Worm (Caenorhabditis elegans): ENCODE measurements around the gene C37C3.18.

C37C3.18 gene

DNA sequence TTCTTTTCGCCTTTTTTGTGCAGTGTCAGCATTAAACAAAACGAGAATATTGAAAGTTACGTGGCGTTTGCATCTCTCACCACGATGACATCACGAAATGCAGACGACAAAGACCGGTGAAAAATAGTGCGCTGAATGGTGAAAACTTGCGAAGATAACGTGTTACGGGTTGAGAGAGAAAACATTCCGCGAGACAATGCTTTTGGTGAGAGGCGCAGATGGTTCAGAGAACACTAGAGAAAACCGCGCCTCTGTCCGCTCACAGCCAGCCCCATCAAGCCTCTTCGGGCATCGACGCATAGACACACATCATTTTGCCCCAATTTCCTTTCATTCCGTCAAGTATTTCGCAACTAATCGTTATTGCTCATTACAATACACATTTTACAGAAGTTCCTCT, at the start of gene C37C3.18, which contains the start of gene C37C3.9:
TSS of gene C37C3.18 (plus strand) at position 391 of the 400 bp plus-strand sequence.
TSS of gene C37C3.9 (minus strand) at position 98 of the 400 bp plus-strand sequence.
- no peak for TF ChIP-seq unc-62 (GFP tag; optimal IDR thresholded peaks at IDR 0.05)

DNA sequence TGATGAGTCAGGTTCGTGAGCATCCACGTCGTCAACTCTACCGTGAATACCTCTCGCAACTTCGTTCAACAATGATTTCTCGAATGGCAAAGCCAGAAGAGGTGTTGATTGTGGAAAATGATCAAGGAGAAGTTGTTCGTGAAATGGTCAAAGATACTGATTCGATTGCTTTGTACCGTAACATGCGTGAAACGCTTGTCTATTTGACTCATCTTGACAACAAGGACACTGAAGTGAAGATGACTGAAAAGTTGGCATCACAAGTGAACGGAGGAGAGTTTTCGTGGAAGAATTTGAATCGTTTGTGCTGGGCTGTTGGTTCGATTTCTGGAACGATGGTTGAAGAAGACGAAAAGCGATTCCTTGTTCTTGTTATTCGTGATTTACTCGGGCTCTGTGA, 48.2 kb upstream of the C37C3.18 start:
- no peak for TF ChIP-seq unc-62 (GFP tag; optimal IDR thresholded peaks at IDR 0.05)

DNA sequence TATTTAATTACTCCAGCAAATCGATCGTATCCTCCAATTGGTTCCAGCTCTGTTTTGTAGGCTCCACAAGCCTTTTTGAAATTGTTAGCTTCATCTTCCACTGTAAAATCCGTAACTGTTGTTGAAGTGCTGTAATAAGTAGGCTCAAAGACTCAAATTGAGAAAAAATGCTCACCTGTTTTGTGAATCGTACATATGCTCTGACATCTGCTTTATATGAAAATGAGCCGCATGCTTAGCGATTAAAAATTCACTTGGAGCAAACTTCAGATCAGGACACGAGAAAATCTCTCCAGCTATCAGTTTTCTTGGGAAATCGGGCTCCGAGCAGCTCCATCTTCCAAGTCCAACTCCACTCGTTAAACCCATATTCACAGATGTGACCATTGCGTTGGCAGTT, 46.3 kb upstream of the C37C3.18 start:
- TF ChIP-seq unc-62 (GFP tag; optimal IDR thresholded peaks at IDR 0.05) = no peak

DNA sequence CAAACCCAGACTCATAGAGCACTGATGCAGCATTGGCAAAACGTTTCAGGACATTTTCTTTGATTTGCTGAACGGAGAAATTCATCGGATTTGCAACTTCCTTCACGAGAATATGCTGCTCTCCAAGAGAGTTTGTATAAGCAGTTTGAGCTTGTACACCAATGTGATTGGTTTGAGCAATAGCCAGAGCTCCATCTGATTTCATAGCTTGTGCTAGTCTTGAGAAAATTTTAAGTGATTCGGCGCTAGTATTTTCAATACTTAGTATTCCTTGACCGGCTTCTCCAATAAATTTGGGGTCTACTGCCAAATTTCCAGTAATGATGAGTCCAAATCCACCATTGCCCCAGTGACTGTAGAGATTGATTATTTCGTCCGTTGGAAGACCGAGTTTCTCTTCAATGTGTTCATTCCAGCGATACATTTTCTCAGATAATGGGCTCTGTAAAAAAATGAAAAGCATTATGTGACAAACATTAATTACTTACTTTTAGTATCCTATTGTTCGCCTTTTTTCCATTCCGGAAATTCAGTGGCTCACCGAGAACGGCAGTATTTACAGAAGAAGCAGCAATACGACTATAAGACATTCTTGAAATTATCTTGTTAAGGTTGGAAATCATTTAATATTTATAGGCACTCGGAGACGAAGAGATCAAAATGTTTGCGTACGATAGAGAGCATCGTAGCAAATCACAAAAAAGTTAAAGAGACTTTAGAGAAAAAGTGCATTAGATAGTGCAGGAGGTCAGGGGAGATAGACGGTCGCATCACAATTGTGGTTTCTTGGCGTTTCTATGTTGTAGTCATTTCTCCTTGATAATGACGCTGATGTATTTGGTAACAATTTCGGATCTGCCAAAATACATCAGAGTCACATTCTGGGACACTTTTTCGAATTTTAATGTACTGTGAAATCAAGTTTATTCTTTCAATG, 45.2 kb upstream of the C37C3.18 start, which contains the start of gene ZK742.3:
TSS of gene ZK742.3 (minus strand) at position 593 of the 937 bp plus-strand sequence.
- TF ChIP-seq unc-62 (GFP tag; optimal IDR thresholded peaks at IDR 0.05) = no peak

DNA sequence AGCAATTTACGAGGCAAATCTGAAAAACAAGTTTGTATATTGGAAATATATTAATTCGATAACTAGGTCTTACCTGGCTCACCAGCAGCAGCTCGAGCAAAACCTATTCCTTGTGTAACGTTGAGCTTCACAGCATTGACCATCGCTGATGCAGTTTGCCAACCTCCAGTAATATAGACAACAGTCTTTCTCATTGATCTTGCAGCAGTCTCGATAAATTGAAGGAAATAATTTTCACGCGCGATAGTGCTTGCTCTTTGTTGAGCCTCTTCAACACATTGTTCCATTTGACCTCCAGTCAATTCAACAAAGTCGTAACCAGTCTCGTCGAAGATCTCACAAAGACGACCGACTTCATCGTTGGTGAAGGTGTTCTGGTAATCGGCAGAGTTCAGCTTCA, 44.2 kb upstream of the C37C3.18 start:
- TF ChIP-seq unc-62 (GFP tag; optimal IDR thresholded peaks at IDR 0.05) = no peak

DNA sequence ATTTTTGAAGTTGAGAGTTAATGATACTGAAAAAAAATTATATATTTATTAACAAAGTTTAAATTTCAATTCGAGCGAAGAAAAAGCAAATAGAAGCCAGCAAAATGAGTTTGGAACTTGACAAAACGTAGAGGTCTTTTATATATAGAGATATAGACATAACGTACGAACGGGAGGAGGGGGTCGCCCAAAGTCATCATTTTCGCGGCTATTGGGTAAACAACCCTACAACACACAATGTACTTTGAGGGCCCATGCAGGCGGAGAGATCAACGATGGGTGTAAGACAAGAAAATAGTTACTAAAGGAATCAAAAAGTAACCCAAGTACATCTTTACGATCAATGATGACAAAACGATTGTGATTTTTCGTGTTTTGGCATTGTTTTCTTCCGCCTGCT, 43.0 kb upstream of the C37C3.18 start, which contains the start of gene ZK742.4:
TSS of gene ZK742.4 (minus strand) at position 35 of the 400 bp plus-strand sequence.
- no peak for TF ChIP-seq unc-62 (GFP tag; optimal IDR thresholded peaks at IDR 0.05)

DNA sequence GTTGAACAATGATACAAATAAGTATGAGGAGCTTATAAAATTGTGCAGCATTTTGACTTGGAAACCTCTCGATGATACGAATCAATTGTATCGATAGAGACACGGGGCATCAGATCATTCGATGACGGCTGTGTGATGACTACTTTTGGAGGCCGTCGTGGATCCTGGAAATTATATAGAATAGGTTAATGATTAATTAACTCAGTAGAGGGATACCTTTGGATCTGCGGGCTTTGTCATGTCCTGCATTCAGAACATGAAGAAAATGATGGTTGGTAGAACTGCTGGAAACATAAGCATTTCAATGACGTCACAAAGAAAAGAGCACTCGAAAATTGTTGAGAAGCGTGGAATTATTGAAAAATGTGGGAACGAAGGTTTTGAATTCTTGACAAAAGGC, 40.2 kb upstream of the C37C3.18 start, which contains the start of gene ZK742.6:
TSS of gene ZK742.6 (minus strand) at position 342 of the 400 bp plus-strand sequence.
- TF ChIP-seq unc-62 (GFP tag; optimal IDR thresholded peaks at IDR 0.05) = no peak

DNA sequence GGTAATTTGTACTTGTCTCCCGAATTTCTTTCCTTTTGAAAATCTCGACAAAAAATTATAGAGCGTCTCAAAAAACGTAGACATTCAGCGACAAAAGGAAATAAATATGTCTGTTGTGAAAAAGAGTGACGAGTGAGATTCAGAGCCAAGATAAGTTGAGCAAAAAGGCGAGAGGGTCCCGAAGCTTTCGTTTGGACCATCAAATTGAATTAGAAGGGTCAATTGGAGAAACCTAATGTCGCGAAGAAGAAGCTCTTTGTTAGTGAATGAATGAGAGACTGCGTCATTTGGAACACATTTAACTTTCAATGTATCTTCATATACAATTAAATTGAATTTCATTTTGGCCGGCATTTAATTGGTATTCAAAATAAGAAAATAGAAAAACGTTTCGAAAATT, 38.3 kb upstream of the C37C3.18 start:
- TF ChIP-seq unc-62 (GFP tag; optimal IDR thresholded peaks at IDR 0.05) = no peak

DNA sequence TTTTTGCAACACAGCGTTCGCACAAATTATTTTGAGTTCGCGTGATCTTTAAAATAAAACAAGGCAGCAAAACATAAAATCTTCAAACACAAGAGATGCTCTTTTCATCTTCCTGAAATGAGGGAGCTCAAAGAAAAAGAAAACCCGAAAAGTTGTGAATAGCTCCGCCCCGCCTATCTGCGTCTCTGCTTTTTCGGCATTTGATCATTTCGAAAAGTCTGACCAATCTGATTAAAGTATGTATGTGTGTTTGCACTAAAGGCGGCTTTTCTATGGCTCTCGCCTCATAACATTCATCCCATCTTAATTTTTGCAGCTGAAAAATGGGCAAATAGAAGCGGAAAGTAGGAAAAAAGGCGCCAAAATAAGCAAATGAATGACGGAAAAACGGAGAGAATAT, 35.2 kb upstream of the C37C3.18 start:
- TF ChIP-seq unc-62 (GFP tag; optimal IDR thresholded peaks at IDR 0.05) = no peak

DNA sequence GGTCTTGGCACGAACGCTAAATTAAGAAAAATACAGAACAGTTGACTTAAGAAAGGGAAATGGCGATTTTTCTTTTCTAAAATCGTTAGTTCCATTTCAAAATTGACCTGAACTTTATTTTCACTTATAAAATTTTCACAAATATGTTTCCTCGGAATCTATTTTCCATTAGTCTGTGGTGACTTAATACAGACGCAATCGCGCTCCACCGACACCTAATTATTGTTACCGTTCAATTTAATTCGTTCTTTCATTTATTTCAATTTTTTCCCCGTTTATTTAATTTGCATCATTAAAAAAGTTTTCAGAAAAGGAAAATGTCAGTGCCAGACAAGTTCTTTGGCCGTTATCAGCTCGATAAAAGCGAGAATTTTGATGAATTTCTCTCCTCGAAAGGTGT, 34.5 kb upstream of the C37C3.18 start, which contains the start of gene lbp-4:
TSS of gene lbp-4 (plus strand) at position 309 of the 400 bp plus-strand sequence.
- no peak for TF ChIP-seq unc-62 (GFP tag; optimal IDR thresholded peaks at IDR 0.05)

DNA sequence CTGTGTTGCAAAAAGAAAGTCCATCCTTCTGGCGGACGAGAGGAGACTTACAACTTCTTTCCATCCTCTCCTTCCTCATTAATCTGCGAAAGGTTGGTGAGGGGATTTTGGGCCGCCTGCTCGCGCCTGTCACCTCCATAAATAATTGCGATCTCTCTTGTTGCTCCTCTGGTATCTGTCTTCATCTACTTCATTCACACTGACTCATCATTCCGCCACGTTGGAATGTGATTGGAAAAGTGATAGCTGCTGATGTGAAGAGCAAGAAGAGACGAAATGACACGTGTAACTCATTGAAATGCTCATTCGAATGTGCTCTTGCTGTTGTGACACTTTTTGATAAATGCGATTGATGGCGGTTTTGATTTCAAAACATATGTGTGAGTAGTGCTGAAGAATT, 32.1 kb upstream of the C37C3.18 start:
- no peak for TF ChIP-seq unc-62 (GFP tag; optimal IDR thresholded peaks at IDR 0.05)

DNA sequence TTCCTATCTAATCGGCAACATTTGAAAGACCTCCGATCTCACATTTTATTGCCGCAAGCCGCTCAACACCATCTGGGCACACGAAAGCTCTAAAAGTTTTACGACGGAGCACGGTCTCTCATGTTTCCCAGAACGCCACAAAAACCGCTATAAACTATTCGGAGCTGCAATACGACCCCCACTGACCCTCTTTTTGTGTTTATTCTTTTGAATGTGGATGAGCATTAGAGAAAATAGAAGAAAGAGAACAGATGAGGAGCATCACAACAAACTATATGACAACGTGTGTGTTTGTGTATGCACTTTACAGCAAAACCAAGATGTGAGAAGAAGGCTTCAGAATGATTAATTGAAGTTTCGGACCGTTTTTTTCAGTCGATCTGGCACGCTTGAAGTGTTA, 30.7 kb upstream of the C37C3.18 start:
- TF ChIP-seq unc-62 (GFP tag; optimal IDR thresholded peaks at IDR 0.05) = no peak

DNA sequence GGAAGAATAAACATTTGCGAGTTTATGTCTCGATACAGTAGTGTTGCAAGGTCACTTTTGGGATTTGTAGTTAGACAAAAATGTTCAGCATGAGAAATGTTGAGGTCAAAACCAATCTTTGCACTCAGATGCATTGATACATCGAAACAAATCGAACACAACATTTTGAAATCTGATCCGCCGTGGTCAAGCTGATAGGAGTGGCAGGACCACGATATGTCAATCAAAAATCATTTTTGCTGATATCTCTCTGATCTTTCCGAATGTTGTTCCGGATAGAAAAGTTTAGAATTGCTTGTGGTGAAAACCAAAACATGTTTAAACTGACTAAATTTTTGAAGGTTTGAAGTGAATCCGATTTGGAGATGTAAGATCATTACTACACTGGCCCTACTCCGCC, 29.0 kb upstream of the C37C3.18 start:
- TF ChIP-seq unc-62 (GFP tag; optimal IDR thresholded peaks at IDR 0.05) = no peak

DNA sequence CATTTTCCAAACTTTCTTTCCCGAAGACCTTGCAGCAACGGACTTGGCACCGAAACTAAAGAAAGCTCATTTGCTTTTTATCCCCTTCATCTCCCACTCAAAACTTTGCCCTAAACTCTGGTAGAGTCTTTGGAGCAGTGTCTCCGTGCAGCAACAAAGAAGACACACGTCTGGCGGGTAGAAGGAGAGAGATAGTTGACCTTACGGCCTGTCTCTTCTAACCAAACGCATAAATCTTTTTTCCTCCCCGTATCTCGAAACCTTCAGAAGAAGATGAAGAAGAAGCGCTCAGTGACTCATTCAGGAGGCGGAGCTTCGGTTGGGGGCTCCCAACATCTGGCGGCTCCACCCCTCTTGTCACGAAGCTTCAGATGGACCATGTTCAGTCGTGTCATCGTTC, 28.4 kb upstream of the C37C3.18 start:
- no peak for TF ChIP-seq unc-62 (GFP tag; optimal IDR thresholded peaks at IDR 0.05)

DNA sequence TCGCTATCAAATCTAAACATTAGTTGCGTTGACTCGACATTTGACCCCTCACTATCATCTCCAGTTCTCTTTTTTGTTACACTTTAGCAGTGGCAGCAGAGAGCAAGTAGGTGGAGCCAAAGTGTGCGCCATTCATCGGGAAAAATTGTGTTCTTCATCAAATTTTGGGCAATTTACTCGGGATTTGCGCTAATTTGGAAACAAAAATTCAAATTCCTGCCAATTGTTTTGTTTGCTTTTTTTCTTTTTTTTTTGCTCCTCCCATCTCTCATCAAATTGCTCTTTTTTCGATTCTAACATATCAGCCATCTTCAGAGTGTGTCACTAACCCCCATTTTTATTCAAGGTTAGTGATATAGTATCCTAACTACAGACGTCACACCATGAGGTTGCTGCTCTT, 27.9 kb upstream of the C37C3.18 start, which contains the start of gene mig-6:
TSS of gene mig-6 (plus strand) at position 301 of the 400 bp plus-strand sequence.
- TF ChIP-seq unc-62 (GFP tag; optimal IDR thresholded peaks at IDR 0.05) = no peak

DNA sequence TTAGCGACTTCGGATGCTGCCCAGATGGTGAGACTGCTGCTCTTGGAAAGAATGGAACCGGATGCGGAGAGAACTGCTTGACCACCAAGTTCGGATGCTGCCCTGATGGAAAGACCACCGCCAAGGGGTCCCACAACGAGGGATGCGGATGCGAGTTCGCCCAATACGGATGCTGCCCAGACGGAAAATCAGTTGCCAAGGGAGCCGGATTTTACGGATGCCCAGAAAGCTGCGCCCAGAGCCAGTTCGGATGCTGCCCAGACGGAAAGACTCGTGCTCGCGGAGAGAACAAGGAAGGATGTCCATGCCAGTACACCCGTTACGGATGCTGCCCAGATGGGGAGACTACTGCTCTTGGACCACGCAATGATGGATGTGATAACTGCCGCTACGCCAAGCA, 23.8 kb upstream of the C37C3.18 start:
- no peak for TF ChIP-seq unc-62 (GFP tag; optimal IDR thresholded peaks at IDR 0.05)

DNA sequence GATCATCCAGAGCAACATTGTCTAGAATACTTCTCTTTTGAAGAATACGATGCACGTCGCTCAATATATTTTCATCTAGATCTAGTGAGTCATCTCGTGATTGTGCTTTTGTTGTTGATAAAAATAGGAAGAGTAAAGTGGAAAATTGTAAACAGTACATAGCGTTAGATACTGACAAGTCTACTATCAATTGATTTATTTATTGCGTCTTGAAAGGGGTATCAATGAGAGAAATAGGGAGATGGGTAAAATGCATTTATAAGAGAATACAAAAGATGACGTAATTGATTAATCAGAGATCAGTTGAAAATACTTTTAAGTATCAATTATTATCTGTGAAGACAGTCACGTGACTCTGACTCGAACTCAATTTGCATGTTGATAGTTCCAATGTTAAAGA, 17.9 kb upstream of the C37C3.18 start, which contains the start of gene txt-5:
TSS of gene txt-5 (minus strand) at position 224 of the 400 bp plus-strand sequence.
- no peak for TF ChIP-seq unc-62 (GFP tag; optimal IDR thresholded peaks at IDR 0.05)

Data from whole organism, dauer.